Fruit fly (Drosophila melanogaster) whole organism, prepupa: ENCODE measurements around the gene CG4408.

Source experiments
- Blimp-1 ChIP-seq: fragments of 200-800 bp; sonication (Bioruptor generic); optimal IDR thresholded peaks from 3 replicates; lab custom pipeline; 2017; ENCODE audit warnings: missing biosample characterization, missing genetic modification characterization, mild to moderate bottlenecking, moderate library complexity, missing genetic modification reagents
- CG10631 ChIP-seq: fragments of 200-800 bp; sonication (Bioruptor generic); optimal IDR thresholded peaks from 2 replicates; lab custom pipeline; 2016; ENCODE audit warnings: missing biosample characterization, missing genetic modification characterization
- CG10669 ChIP-seq: fragments of 200-800 bp; sonication (Bioruptor generic); optimal IDR thresholded peaks from 3 replicates; lab custom pipeline; 2018; ENCODE audit warnings: missing biosample characterization, mild to moderate bottlenecking, missing genetic modification characterization, moderate library complexity
- CG11294 ChIP-seq: fragments of 200-800 bp; sonication (Bioruptor generic); IDR thresholded peaks from 2 replicates; pipeline ENCODE4 v1.3.6; 2022; ENCODE audit warnings: missing biosample characterization, missing genetic modification characterization
- CG11762 ChIP-seq: fragments of 200-800 bp; sonication (Bioruptor generic); optimal IDR thresholded peaks from 3 replicates; lab custom pipeline; 2016; ENCODE audit warnings: missing biosample characterization, missing genetic modification characterization; ENCODE audit not compliant: insufficient read depth
- CG11902 ChIP-seq: fragments of 200-800 bp; sonication (Bioruptor generic); optimal IDR thresholded peaks from 3 replicates; lab custom pipeline; 2016; ENCODE audit warnings: missing biosample characterization, missing genetic modification characterization
- CG15336 ChIP-seq: fragments of 200-800 bp; sonication (Bioruptor generic); IDR thresholded peaks from 2 replicates; pipeline ENCODE4 v1.3.6; 2022; ENCODE audit warnings: missing biosample characterization, missing genetic modification characterization
- CG1621 ChIP-seq: fragments of 200-800 bp; sonication (Bioruptor generic); optimal IDR thresholded peaks from 3 replicates; lab custom pipeline; 2018; ENCODE audit warnings: missing biosample characterization, mild to moderate bottlenecking, missing genetic modification characterization
- CG16779 ChIP-seq: fragments of 200-800 bp; sonication (Bioruptor generic); optimal IDR thresholded peaks from 3 replicates; lab custom pipeline; 2017; ENCODE audit warnings: missing biosample characterization, mild to moderate bottlenecking, missing genetic modification characterization
- CG3032 ChIP-seq: fragments of 200-800 bp; optimal IDR thresholded peaks from 2 replicates; lab custom pipeline; 2019; ENCODE audit warnings: missing biosample characterization, mild to moderate bottlenecking, missing genetic modification characterization, moderate library complexity
- CG32006 ChIP-seq: fragments of 200-800 bp; sonication (Bioruptor generic); optimal IDR thresholded peaks from 3 replicates; lab custom pipeline; 2017; ENCODE audit warnings: missing biosample characterization, mild to moderate bottlenecking, missing genetic modification characterization
- CG34406 ChIP-seq: fragments of 200-800 bp; sonication (Bioruptor generic); optimal IDR thresholded peaks from 3 replicates; lab custom pipeline; 2016; ENCODE audit warnings: missing biosample characterization, missing genetic modification characterization
- CG3919 ChIP-seq: fragments of 200-800 bp; sonication (Bioruptor generic); optimal IDR thresholded peaks from 3 replicates; lab custom pipeline; 2016; ENCODE audit warnings: missing biosample characterization, missing genetic modification characterization
- CG4318 ChIP-seq: fragments of 200-800 bp; sonication (Bioruptor generic); optimal IDR thresholded peaks from 3 replicates; lab custom pipeline; 2017; ENCODE audit warnings: missing biosample characterization, mild to moderate bottlenecking, missing genetic modification characterization
- CG6163 ChIP-seq: fragments of 200-800 bp; sonication (Bioruptor generic); IDR thresholded peaks from 3 replicates; pipeline ENCODE4 v1.3.6; 2022; ENCODE audit warnings: missing biosample characterization, missing genetic modification characterization
- CG6276 ChIP-seq: fragments of 200-800 bp; sonication (Bioruptor generic); optimal IDR thresholded peaks from 2 replicates; lab custom pipeline; 2017; ENCODE audit warnings: missing biosample characterization, mild to moderate bottlenecking, missing genetic modification characterization
- CG6808 ChIP-seq: fragments of 200-800 bp; sonication (Bioruptor generic); optimal IDR thresholded peaks from 3 replicates; lab custom pipeline; 2017; ENCODE audit warnings: missing biosample characterization, missing genetic modification characterization, mild to moderate bottlenecking, moderate library complexity, missing genetic modification reagents
- CG6854 ChIP-seq: fragments of 200-800 bp; sonication (Bioruptor generic); optimal IDR thresholded peaks from 2 replicates; lab custom pipeline; 2017; ENCODE audit warnings: missing biosample characterization, mild to moderate bottlenecking, missing genetic modification characterization
- CG8119 ChIP-seq: fragments of 200-800 bp; sonication (Bioruptor generic); IDR thresholded peaks from 3 replicates; pipeline ENCODE4 v1.3.6; 2022; ENCODE audit warnings: missing biosample characterization, missing genetic modification characterization
- CG8319 ChIP-seq: fragments of 200-800 bp; sonication (Bioruptor generic); optimal IDR thresholded peaks from 3 replicates; lab custom pipeline; 2016; ENCODE audit warnings: missing biosample characterization, missing genetic modification characterization
- Eip75B ChIP-seq: fragments of 200-800 bp; sonication (Bioruptor generic); optimal IDR thresholded peaks from 3 replicates; lab custom pipeline; 2016; ENCODE audit warnings: missing biosample characterization, missing genetic modification characterization
- Eip78C ChIP-seq: fragments of 200-800 bp; sonication (Bioruptor generic); peaks from one replicate; lab custom pipeline; 2016; ENCODE audit warnings: missing biosample characterization, missing genetic modification characterization
- Eip93F ChIP-seq: fragments of 200-800 bp; sonication (Bioruptor generic); optimal IDR thresholded peaks from 2 replicates; lab custom pipeline; 2016; ENCODE audit warnings: missing biosample characterization, mild to moderate bottlenecking, missing genetic modification characterization
- Ets96B ChIP-seq: fragments of 200-800 bp; optimal IDR thresholded peaks from 2 replicates; lab custom pipeline; 2019; ENCODE audit warnings: missing biosample characterization, mild to moderate bottlenecking, missing genetic modification characterization, moderate library complexity
- Gug ChIP-seq: fragments of 200-800 bp; sonication (Bioruptor generic); IDR thresholded peaks from 2 replicates; pipeline ENCODE4 v1.3.6; 2022; ENCODE audit warnings: missing biosample characterization, missing genetic modification characterization
- Hr38 ChIP-seq: sonication (Bioruptor generic); optimal IDR thresholded peaks from 2 replicates; lab custom pipeline; 2016; ENCODE audit warnings: missing biosample characterization, missing genetic modification characterization
- Hr39 ChIP-seq: fragments of 200-800 bp; sonication (Bioruptor generic); optimal IDR thresholded peaks from 2 replicates; lab custom pipeline; 2016; ENCODE audit warnings: missing biosample characterization, missing genetic modification characterization
- Hr4 ChIP-seq: fragments of 200-800 bp; sonication (Bioruptor generic); optimal IDR thresholded peaks from 3 replicates; lab custom pipeline; 2016; ENCODE audit warnings: missing biosample characterization, missing genetic modification characterization
- Lpt ChIP-seq: fragments of 200-800 bp; sonication (Bioruptor generic); optimal IDR thresholded peaks from 3 replicates; lab custom pipeline; 2016; ENCODE audit warnings: missing biosample characterization, missing genetic modification characterization
- OdsH ChIP-seq: fragments of 200-800 bp; sonication (Bioruptor generic); optimal IDR thresholded peaks from 3 replicates; lab custom pipeline; 2016; ENCODE audit warnings: missing biosample characterization, missing genetic modification characterization
- Sox102F ChIP-seq: fragments of 200-800 bp; sonication (Bioruptor generic); optimal IDR thresholded peaks from 2 replicates; lab custom pipeline; 2016; ENCODE audit warnings: missing biosample characterization, mild to moderate bottlenecking, missing genetic modification characterization
- Sox14 ChIP-seq: fragments of 200-800 bp; sonication (Bioruptor generic); optimal IDR thresholded peaks from 3 replicates; lab custom pipeline; 2016; ENCODE audit warnings: missing biosample characterization, missing genetic modification characterization
- Sox15 ChIP-seq: fragments of 200-800 bp; sonication (Bioruptor generic); optimal IDR thresholded peaks from 3 replicates; lab custom pipeline; 2016; ENCODE audit warnings: missing biosample characterization, missing genetic modification characterization
- acj6 ChIP-seq: fragments of 200-800 bp; sonication (Bioruptor generic); optimal IDR thresholded peaks from 3 replicates; lab custom pipeline; 2016; ENCODE audit warnings: missing biosample characterization, missing genetic modification characterization
- dac ChIP-seq: fragments of 200-800 bp; sonication (Bioruptor generic); optimal IDR thresholded peaks from 2 replicates; lab custom pipeline; 2017; ENCODE audit warnings: missing biosample characterization, mild to moderate bottlenecking, missing genetic modification characterization
- dsx ChIP-seq: fragments of 200-800 bp; optimal IDR thresholded peaks from 3 replicates; lab custom pipeline; 2019; ENCODE audit warnings: missing biosample characterization, mild to moderate bottlenecking, missing genetic modification characterization, moderate library complexity; ENCODE audit not compliant: poor library complexity, severe bottlenecking
- eg ChIP-seq: fragments of 200-800 bp; sonication (Bioruptor generic); IDR thresholded peaks from 3 replicates; pipeline ENCODE4 v1.3.6; 2022; ENCODE audit warnings: missing biosample characterization, missing genetic modification characterization
- esn ChIP-seq: fragments of 200-800 bp; sonication (Bioruptor generic); optimal IDR thresholded peaks from 2 replicates; lab custom pipeline; 2016; ENCODE audit warnings: missing biosample characterization, mild to moderate bottlenecking, missing genetic modification characterization, moderate library complexity
- fd59A ChIP-seq: fragments of 200-800 bp; sonication (Bioruptor generic); optimal IDR thresholded peaks from 2 replicates; lab custom pipeline; 2017; ENCODE audit warnings: missing biosample characterization, mild to moderate bottlenecking, missing genetic modification characterization, missing genetic modification reagents
- fd85E ChIP-seq: fragments of 200-800 bp; sonication (Bioruptor generic); optimal IDR thresholded peaks from 3 replicates; lab custom pipeline; 2016; ENCODE audit warnings: missing biosample characterization, missing genetic modification characterization
- fkh ChIP-seq: fragments of 200-800 bp; sonication (Bioruptor generic); optimal IDR thresholded peaks from 3 replicates; lab custom pipeline; 2017; ENCODE audit warnings: missing biosample characterization, mild to moderate bottlenecking, missing genetic modification characterization, moderate library complexity
- lz ChIP-seq: fragments of 200-800 bp; sonication (Bioruptor generic); optimal IDR thresholded peaks from 3 replicates; lab custom pipeline; 2016; ENCODE audit warnings: missing biosample characterization, missing genetic modification characterization
- spab ChIP-seq: fragments of 200-800 bp; sonication (Bioruptor generic); optimal IDR thresholded peaks from 2 replicates; lab custom pipeline; 2017; ENCODE audit warnings: missing biosample characterization, mild to moderate bottlenecking, missing genetic modification characterization, missing genetic modification reagents
- ss ChIP-seq, 2 experiments: fragments of 200-800 bp; sonication (Bioruptor generic); optimal IDR thresholded peaks; 2 replicates in 1 of 2; 3 replicates in 1 of 2; lab custom pipeline; 2017 to 2018; ENCODE audit warnings: mild to moderate bottlenecking in 2 of 2, missing biosample characterization in 2 of 2, missing genetic modification characterization in 2 of 2, moderate library complexity in 1 of 2
- svp ChIP-seq: fragments of 200-800 bp; sonication (Bioruptor generic); peaks from one replicate; lab custom pipeline; 2016; ENCODE audit warnings: missing biosample characterization, missing genetic modification characterization
- vri ChIP-seq: fragments of 200-800 bp; sonication (Bioruptor generic); optimal IDR thresholded peaks from 3 replicates; lab custom pipeline; 2016; ENCODE audit warnings: missing biosample characterization, mild to moderate bottlenecking, missing genetic modification characterization

The CG4408 gene

DNA sequence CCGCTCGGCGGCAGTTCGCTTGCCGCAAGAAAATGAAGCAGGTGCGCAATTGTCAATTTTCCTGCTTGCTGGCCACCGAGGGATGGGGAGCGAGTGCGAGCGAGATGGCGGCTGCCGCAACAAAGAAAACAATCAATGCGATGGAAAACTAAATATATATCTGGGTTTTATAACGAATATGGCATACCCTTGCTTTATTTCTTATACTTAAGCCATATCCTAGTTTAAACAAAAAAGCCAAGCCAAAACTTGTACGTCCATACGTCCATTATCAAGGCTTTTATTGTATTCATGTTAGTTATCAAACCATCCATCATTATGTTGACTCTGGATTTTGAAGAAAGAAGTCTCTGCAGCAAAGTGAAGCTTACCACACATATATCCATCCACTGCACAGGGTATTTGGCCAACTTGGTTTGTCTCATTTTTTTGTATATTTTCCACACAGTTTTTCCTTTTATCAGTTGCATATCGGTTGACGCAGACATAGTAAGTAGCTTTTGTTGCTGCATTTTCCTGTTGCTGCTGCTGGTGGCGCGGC is 27.5 kb upstream of the CG4408 start:
- TF ChIP-seq dac (GFP tag; lab: Kevin White, UChicago) (peak; percentile 32), Eip78C (GFP tag; lab: Kevin White, UChicago) (peak; percentile 53), CG8119 (peak; percentile 61; the same call in 1 of the 3 replicates), eg (peak; percentile 36; the same call in 1 of the 3 replicates), CG6276 (GFP tag; lab: Kevin White, UChicago) (peak; percentile 49), CG6808 (GFP tag; lab: Kevin White, UChicago) (no peak), CG32006 (GFP tag; lab: Kevin White, UChicago) (peak; percentile 75), Hr39 (GFP tag; lab: Kevin White, UChicago) (no peak), esn (GFP tag; lab: Kevin White, UChicago) (no peak), CG15336 (GFP tag; lab: Robert Waterston, UW) (peak; percentile 69), Sox102F (GFP tag; lab: Kevin White, UChicago) (no peak), CG4318 (peak; percentile 43), CG34406 (GFP tag; lab: Kevin White, UChicago) (no peak), Hr4 (GFP tag; lab: Kevin White, UChicago) (peak; percentile 67)

DNA sequence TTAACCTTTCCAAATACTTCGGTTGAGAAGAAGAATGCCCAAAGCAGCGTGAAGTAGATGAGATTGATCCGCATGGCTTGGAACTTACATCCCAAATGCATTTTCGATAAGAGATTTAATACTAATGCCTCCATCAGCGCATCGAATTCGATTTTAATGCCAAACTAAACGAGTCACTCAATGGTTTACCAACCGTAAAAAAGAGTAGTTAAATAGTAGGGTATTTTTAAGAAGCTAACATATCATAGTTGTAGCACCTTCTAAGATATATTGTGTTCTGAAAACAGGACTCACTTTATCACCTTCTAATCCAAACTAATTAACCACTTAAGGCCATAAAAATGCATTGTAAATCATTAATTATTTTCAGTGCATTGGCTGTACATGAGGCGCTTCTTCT is 25.4 kb upstream of the CG4408 start, which contains the start of gene CG31515:
Gene CG31515, minus strand, starts transcription at position 101 of the 400 bp plus-strand sequence.
- TF ChIP-seq Hr39 (GFP tag; lab: Kevin White, UChicago) (no peak), CG10669 (no peak), CG1621 (tag; lab: Kevin White, UChicago) (no peak), Blimp-1 (no peak), CG11294 (no peak), CG6276 (GFP tag; lab: Kevin White, UChicago) (no peak)

DNA sequence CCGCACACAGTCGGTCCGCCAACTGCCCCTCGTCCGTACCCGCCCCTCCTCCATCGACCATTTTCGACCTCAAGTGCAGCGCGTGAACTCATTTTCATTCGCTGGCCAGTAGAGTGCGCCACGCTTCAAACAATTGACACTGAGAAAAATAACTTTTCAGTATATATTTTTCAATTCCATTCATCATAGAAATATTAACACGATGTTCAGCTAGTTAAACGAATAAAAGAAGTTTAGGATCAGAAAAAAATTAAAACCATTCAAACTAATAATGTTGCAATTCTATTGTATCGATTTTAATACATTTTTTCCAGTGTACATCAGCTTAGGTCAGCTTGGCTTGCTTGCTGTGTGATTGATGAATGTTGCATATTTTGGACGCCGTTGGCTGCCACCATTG is 23.5 kb upstream of the CG4408 start:
- TF ChIP-seq CG10669 (no peak), vri (GFP tag; lab: Kevin White, UChicago) (no peak), lz (GFP tag; lab: Kevin White, UChicago) (no peak), Sox14 (peak; percentile 8), fd59A (GFP tag; lab: Kevin White, UChicago) (no peak), CG4318 (peak; percentile 57), svp (GFP tag; lab: Kevin White, UChicago) (no peak), ss (GFP tag; optimal IDR thresholded peaks at IDR 0.05; lab: Kevin White, UChicago) (no peak), fkh (GFP tag; lab: Kevin White, UChicago) (no peak), Sox15 (GFP tag; lab: Kevin White, UChicago) (no peak), OdsH (peak; percentile 58), Blimp-1 (no peak), Eip75B (no peak), Eip93F (no peak), CG16779 (tag; lab: Kevin White, UChicago) (no peak), Eip78C (GFP tag; lab: Kevin White, UChicago) (peak; percentile 84), CG3032 (tag; lab: Kevin White, UChicago) (peak; percentile 3), CG6163 (GFP tag; lab: Robert Waterston, UW) (peak; percentile 71; the same call in 2 of the 3 replicates), CG8319 (GFP tag; lab: Kevin White, UChicago) (no peak), acj6 (GFP tag; lab: Kevin White, UChicago) (peak; percentile 13), Hr38 (GFP tag; lab: Kevin White, UChicago) (no peak), spab (GFP tag; lab: Kevin White, UChicago) (no peak), dac (GFP tag; lab: Kevin White, UChicago) (no peak), Sox102F (GFP tag; lab: Kevin White, UChicago) (no peak), Lpt (GFP tag; lab: Kevin White, UChicago) (peak; percentile 38), Ets96B (peak; percentile 19), dsx (GFP tag; lab: Kevin White, UChicago) (peak; percentile 9), fd85E (GFP tag; lab: Kevin White, UChicago) (no peak), CG11762 (peak; percentile 8), CG3919 (GFP tag; lab: Kevin White, UChicago) (peak; percentile 44), CG11902 (peak; percentile 7), CG6854 (GFP tag; lab: Kevin White, UChicago) (no peak), CG10631 (GFP tag; lab: Kevin White, UChicago) (peak; percentile 35), CG6808 (GFP tag; lab: Kevin White, UChicago) (no peak), Gug (GFP tag; lab: Robert Waterston, UW) (peak; percentile 54; the same call in 1 of the 2 replicates), CG34406 (GFP tag; lab: Kevin White, UChicago) (no peak)
